Worm (Caenorhabditis elegans) whole organism, L2 larva: ENCODE data around the gene F10E7.5.
"Not testable (repeated sequence)": the region's sequence is repeated elsewhere in the genome, so short reads cannot be mapped to it uniquely, and the experiment has no call there.

ENCODE experiments used
- C34F6.9 ChIP-seq: fragments of 150-350 bp; optimal IDR thresholded peaks from 2 replicates; lab custom pipeline; 2014; ENCODE audit warnings: missing biosample characterization, missing genetic modification characterization
- R02D3.7 ChIP-seq: fragments of 150-350 bp; optimal IDR thresholded peaks from 2 replicates; lab custom pipeline; 2014; ENCODE audit warnings: missing biosample characterization, missing genetic modification characterization
- Y55F3AM.14 ChIP-seq: fragments of 200-800 bp; sonication (Bioruptor generic); optimal IDR thresholded peaks from 2 replicates; lab custom pipeline; 2018; ENCODE audit warnings: mild to moderate bottlenecking, missing genetic modification characterization, missing compliant biosample characterization
- alr-1 ChIP-seq: fragments of 150-350 bp; optimal IDR thresholded peaks from 2 replicates; lab custom pipeline; 2014; ENCODE audit warnings: missing biosample characterization, missing genetic modification characterization
- ama-1 ChIP-seq: fragments of 150-350 bp; optimal IDR thresholded peaks from 2 replicates; lab custom pipeline; 2018; ENCODE audit warnings: inconsistent platforms
- blmp-1 ChIP-seq: sonication (generic microtip); optimal IDR thresholded peaks from 2 replicates; lab custom pipeline; 2017; ENCODE audit warnings: missing genetic modification characterization, mild to moderate bottlenecking, missing compliant biosample characterization, antibody characterized with exemption, moderate library complexity; ENCODE audit not compliant: insufficient read depth
- ceh-16 ChIP-seq: fragments of 150-350 bp; optimal IDR thresholded peaks from 2 replicates; lab custom pipeline; 2014; ENCODE audit warnings: missing biosample characterization, missing genetic modification characterization
- ceh-82 ChIP-seq: fragments of 150-350 bp; optimal IDR thresholded peaks from 2 replicates; lab custom pipeline; 2014; ENCODE audit warnings: missing biosample characterization, missing genetic modification characterization
- crh-2 ChIP-seq: sonication (generic microtip); optimal IDR thresholded peaks from 2 replicates; lab custom pipeline; 2017; ENCODE audit warnings: missing biosample characterization, missing genetic modification characterization
- dmd-4 ChIP-seq: sonication (generic microtip); optimal IDR thresholded peaks from 2 replicates; lab custom pipeline; 2017; ENCODE audit warnings: missing biosample characterization, missing genetic modification characterization
- egl-27 ChIP-seq: sonication (generic microtip); optimal IDR thresholded peaks from 3 replicates; lab custom pipeline; 2017; ENCODE audit warnings: missing biosample characterization, missing genetic modification reagents, missing genetic modification characterization
- elt-1 ChIP-seq: fragments of 150-350 bp; optimal IDR thresholded peaks from 2 replicates; lab custom pipeline; 2014; ENCODE audit warnings: missing biosample characterization, missing genetic modification characterization
- elt-3 ChIP-seq: sonication (generic microtip); optimal IDR thresholded peaks from 2 replicates; lab custom pipeline; 2017; ENCODE audit warnings: missing biosample characterization, missing genetic modification characterization
- fos-1 ChIP-seq: fragments of 150-350 bp; optimal IDR thresholded peaks from 2 replicates; lab custom pipeline; 2014; ENCODE audit warnings: missing biosample characterization, missing genetic modification characterization
- gmeb-1 ChIP-seq: fragments of 150-350 bp; optimal IDR thresholded peaks from 2 replicates; lab custom pipeline; 2014; ENCODE audit warnings: missing biosample characterization, missing genetic modification characterization
- lin-11 ChIP-seq: fragments of 150-350 bp; sonication (generic microtip); optimal IDR thresholded peaks from 2 replicates; lab custom pipeline; 2014; ENCODE audit warnings: missing biosample characterization, missing genetic modification characterization, inconsistent platforms, mixed read lengths
- lin-13 ChIP-seq: fragments of 150-350 bp; optimal IDR thresholded peaks from 2 replicates; lab custom pipeline; 2014; ENCODE audit warnings: missing biosample characterization, missing genetic modification reagents, missing genetic modification characterization
- lin-39 ChIP-seq: fragments of 150-350 bp; optimal IDR thresholded peaks from 2 replicates; lab custom pipeline; 2014; ENCODE audit warnings: missing biosample characterization, missing genetic modification reagents, missing genetic modification characterization
- lsy-2 ChIP-seq, 2 experiments: fragments of 150-350 bp in 1 of 2; sonication (generic microtip) in 1 of 2; optimal IDR thresholded peaks; 2 replicates each; lab custom pipeline; 2014 to 2017; ENCODE audit warnings: missing biosample characterization in 2 of 2, missing genetic modification characterization in 2 of 2
- mab-5 ChIP-seq: fragments of 150-350 bp; optimal IDR thresholded peaks from 2 replicates; lab custom pipeline; 2014; ENCODE audit warnings: missing biosample characterization, missing genetic modification characterization
- mdl-1 ChIP-seq, 2 experiments: fragments of 150-350 bp in 1 of 2; sonication (generic microtip) in 1 of 2; optimal IDR thresholded peaks; 2 replicates each; lab custom pipeline; 2017; ENCODE audit warnings: missing biosample characterization in 2 of 2, missing genetic modification characterization in 2 of 2
- nhr-10 ChIP-seq: sonication (generic microtip); optimal IDR thresholded peaks from 2 replicates; lab custom pipeline; 2017; ENCODE audit warnings: missing biosample characterization, missing genetic modification characterization
- nhr-11 ChIP-seq: fragments of 150-350 bp; optimal IDR thresholded peaks from 2 replicates; lab custom pipeline; 2014; ENCODE audit warnings: missing biosample characterization, missing genetic modification characterization
- nhr-12 ChIP-seq: fragments of 150-350 bp; optimal IDR thresholded peaks from 2 replicates; lab custom pipeline; 2014; ENCODE audit warnings: missing biosample characterization, missing genetic modification characterization
- nhr-129 ChIP-seq: fragments of 150-350 bp; optimal IDR thresholded peaks from 2 replicates; lab custom pipeline; 2014; ENCODE audit warnings: missing biosample characterization, missing genetic modification characterization
- nhr-21 ChIP-seq: fragments of 150-350 bp; optimal IDR thresholded peaks from 2 replicates; lab custom pipeline; 2014; ENCODE audit warnings: missing biosample characterization, missing genetic modification characterization
- nhr-237 ChIP-seq: fragments of 150-350 bp; optimal IDR thresholded peaks from 2 replicates; lab custom pipeline; 2014; ENCODE audit warnings: missing biosample characterization, missing genetic modification characterization
- nhr-25 ChIP-seq: fragments of 150-350 bp; sonication (generic microtip); optimal IDR thresholded peaks from 3 replicates; lab custom pipeline; 2014; ENCODE audit warnings: missing biosample characterization, missing genetic modification characterization
- nhr-6 ChIP-seq: fragments of 150-350 bp; optimal IDR thresholded peaks from 2 replicates; lab custom pipeline; 2014; ENCODE audit warnings: missing biosample characterization, missing genetic modification characterization
- nhr-77 ChIP-seq: fragments of 150-350 bp; optimal IDR thresholded peaks from 2 replicates; lab custom pipeline; 2014; ENCODE audit warnings: missing biosample characterization, missing genetic modification characterization
- peb-1 ChIP-seq: fragments of 150-350 bp; optimal IDR thresholded peaks from 2 replicates; lab custom pipeline; 2014; ENCODE audit warnings: missing biosample characterization, missing genetic modification characterization
- sem-4 ChIP-seq: fragments of 150-350 bp; optimal IDR thresholded peaks from 2 replicates; lab custom pipeline; 2014; ENCODE audit warnings: missing biosample characterization, missing genetic modification reagents, missing genetic modification characterization
- skn-1 ChIP-seq: sonication (generic microtip); optimal IDR thresholded peaks from 2 replicates; lab custom pipeline; 2017; ENCODE audit warnings: missing biosample characterization, missing genetic modification characterization
- sma-9 ChIP-seq, 2 experiments: fragments of 150-350 bp in 1 of 2; sonication (generic microtip) in 1 of 2; optimal IDR thresholded peaks; 2 replicates each; lab custom pipeline; 2014 to 2016; ENCODE audit warnings: missing genetic modification characterization in 2 of 2, mild to moderate bottlenecking in 1 of 2, missing biosample characterization in 1 of 2, missing compliant biosample characterization in 1 of 2, missing genetic modification reagents in 1 of 2, moderate library complexity in 1 of 2
- snpc-4 ChIP-seq: fragments of 150-350 bp; optimal IDR thresholded peaks from 2 replicates; lab custom pipeline; 2014; ENCODE audit warnings: missing biosample characterization, missing genetic modification characterization
- unc-39 ChIP-seq: fragments of 150-350 bp; optimal IDR thresholded peaks from 2 replicates; lab custom pipeline; 2014; ENCODE audit warnings: missing biosample characterization, missing genetic modification characterization
- unc-55 ChIP-seq: fragments of 150-350 bp; sonication (generic microtip); optimal IDR thresholded peaks from 3 replicates; lab custom pipeline; 2014; ENCODE audit warnings: missing biosample characterization, missing genetic modification reagents, missing genetic modification characterization
- unc-62 ChIP-seq: fragments of 150-350 bp; optimal IDR thresholded peaks from 2 replicates; lab custom pipeline; 2014; ENCODE audit warnings: missing biosample characterization, missing genetic modification reagents, missing genetic modification characterization
- ztf-1 ChIP-seq: fragments of 200-800 bp; sonication (Bioruptor generic); conservative IDR thresholded peaks from 2 replicates; pipeline ENCODE4 v1.3.6; 2022; ENCODE audit warnings: missing genetic modification characterization, missing compliant biosample characterization
- ztf-11 ChIP-seq: sonication (generic microtip); optimal IDR thresholded peaks from 2 replicates; lab custom pipeline; 2017; ENCODE audit warnings: missing biosample characterization, missing genetic modification characterization
- ztf-4 ChIP-seq: fragments of 150-350 bp; optimal IDR thresholded peaks from 2 replicates; lab custom pipeline; 2014; ENCODE audit warnings: missing biosample characterization, missing genetic modification characterization

Gene F10E7.5

DNA sequence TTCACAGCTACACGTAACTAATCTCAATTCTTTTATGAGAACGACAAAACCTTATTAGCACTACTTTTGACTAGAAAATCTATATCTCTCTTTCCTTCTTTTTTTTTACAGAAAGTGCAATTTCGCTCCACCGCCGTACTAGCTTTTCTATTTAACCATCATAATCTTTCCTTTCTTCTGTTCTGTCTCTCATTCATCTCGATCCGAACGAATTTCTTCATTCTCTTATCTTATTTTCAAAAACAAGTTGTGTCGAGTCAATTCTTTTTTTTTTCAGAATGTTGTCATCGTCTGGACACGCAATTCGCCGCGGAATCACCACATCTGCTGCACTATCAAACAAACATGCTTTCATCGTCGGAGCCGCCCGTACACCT lies 38.3 kb upstream of the F10E7.5 start, which contains the start of gene kat-1:
Gene kat-1, plus strand, starts transcription at position 278 of the 377 bp plus-strand sequence.
- TF ChIP-seq peb-1 (tag; lab: Kevin White, UChicago): no peak
- TF ChIP-seq egl-27 (tag; lab: Kevin White, UChicago): no peak
- TF ChIP-seq ama-1: no peak
- no peak for TF ChIP-seq nhr-129 (tag; lab: Kevin White, UChicago)
- TF ChIP-seq fos-1 (tag; lab: Kevin White, UChicago): no peak
- TF ChIP-seq skn-1: no peak
- TF ChIP-seq mab-5 (tag; lab: Kevin White, UChicago): no peak
- TF ChIP-seq dmd-4: no peak
- TF ChIP-seq elt-1 (tag; lab: Kevin White, UChicago): no peak
- no peak for TF ChIP-seq snpc-4
- no peak for TF ChIP-seq unc-62 (GFP tag; lab: Kevin White, UChicago)
- TF ChIP-seq elt-3 (tag; lab: Kevin White, UChicago): no peak
- no peak for TF ChIP-seq lin-11 (tag; lab: Kevin White, UChicago)
- no peak for TF ChIP-seq ztf-1 (GFP tag; lab: Robert Waterston, UW)
- TF ChIP-seq, all 48 proteins: peak for 0

DNA sequence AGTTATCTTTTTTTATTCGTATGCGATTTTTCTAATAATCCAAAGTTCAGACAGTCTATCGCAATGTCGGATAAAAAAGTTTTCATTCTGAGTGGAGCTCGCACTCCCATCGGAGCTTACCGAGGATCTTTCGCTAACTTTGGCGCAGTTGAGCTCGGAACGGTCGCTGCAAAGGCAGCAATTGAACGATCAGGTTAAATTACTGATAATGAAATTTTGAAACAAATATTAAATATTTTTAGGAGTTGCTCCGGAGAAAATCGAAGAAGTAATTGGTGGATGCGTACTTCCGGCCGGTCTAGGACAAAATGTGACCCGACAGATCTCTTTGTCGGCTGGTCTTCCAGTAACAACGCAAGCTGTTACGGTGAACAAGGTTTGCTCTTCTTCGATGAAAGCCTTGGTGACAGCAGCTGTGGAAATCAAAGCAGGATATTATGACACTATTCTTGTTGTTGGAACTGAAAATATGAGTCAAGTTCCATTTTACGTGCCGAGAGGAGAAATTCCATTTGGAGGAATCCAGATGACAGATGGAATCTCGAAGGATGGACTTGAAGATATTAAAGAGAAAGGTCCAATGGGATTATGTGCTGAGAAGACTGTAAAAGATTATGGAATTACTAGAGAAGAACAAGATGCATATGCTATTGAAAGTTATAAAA lies 36.1 kb upstream of the F10E7.5 start, which contains the start of gene T02G5.7:
Gene T02G5.7, plus strand, starts transcription at position 51 of the 665 bp plus-strand sequence.
- no peak for TF ChIP-seq ama-1
- no peak for TF ChIP-seq R02D3.7 (tag; lab: Kevin White, UChicago)
- no peak for TF ChIP-seq egl-27 (tag; lab: Kevin White, UChicago)
- no peak for TF ChIP-seq ceh-82
- no peak for TF ChIP-seq nhr-237 (tag; lab: Kevin White, UChicago)
- peak in 1 of 2 experiments; percentile 8 for TF ChIP-seq lsy-2 (tag; optimal IDR thresholded peaks at IDR 0.05; lab: Kevin White, UChicago)

DNA sequence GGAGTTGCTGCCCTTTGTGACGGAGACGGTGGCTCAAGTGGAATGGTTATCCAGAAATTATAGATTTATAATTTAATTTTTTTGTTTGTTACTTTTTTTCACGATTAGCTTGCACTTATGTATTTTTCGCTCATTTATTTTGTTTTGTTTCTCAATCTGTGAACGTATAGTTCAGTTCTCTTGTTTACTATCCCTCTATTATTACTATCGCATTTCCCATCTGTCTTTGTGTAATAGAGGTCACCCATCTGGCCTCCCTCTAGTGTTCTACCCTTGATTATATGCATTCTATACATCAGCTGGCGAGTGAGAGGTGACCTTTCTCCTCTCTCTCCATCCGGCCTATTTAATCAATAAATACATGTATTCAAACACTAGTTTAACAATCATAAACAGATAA lies 27.8 kb upstream of the F10E7.5 start, which contains the start of the genes T02G5.14 and T02G5.15:
Gene T02G5.14, plus strand, starts transcription at position 301 of the 400 bp plus-strand sequence.
Gene T02G5.15, plus strand, starts transcription at position 301 of the 400 bp plus-strand sequence.
- not testable (repeated sequence) for TF ChIP-seq blmp-1 (tag; lab: Kevin White, UChicago); snpc-4; fos-1 (tag; lab: Kevin White, UChicago)
- TF ChIP-seq, all 48 proteins: peak for 0; not testable (repeated sequence) for 48

DNA sequence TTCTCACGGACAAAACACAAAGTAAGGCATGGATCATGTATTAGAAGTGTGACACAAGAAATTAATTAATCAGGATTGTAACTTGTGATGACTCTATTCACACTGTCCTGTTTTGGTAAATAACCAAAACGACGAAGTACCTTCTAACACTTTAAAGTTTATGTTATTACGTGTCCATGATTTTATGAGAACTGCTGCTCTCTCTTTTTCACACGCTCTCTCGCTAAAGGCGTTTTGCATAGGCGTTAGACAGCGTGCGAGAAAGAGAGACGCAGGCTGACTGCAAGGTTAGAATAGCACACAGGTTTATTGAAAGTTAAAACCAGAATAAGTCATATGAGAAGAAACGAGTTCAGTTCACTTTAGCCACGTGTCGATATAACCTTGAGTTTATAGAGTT lies 21.7 kb upstream of the F10E7.5 start:
- TF ChIP-seq R02D3.7 (tag; lab: Kevin White, UChicago): no peak
- TF ChIP-seq unc-62 (GFP tag; lab: Kevin White, UChicago): no peak
- no peak for TF ChIP-seq lin-13
- TF ChIP-seq nhr-21 (tag; lab: Kevin White, UChicago): no peak
- no peak for TF ChIP-seq dmd-4
- no peak for TF ChIP-seq ztf-11 (tag; lab: Kevin White, UChicago)
- TF ChIP-seq fos-1 (tag; lab: Kevin White, UChicago): no peak
- TF ChIP-seq mdl-1 (tag; optimal IDR thresholded peaks at IDR 0.05; lab: Kevin White, UChicago): no peak
- peak; percentile 26 for TF ChIP-seq sma-9 (GFP tag; optimal IDR thresholded peaks at IDR 0.05; lab: Kevin White, UChicago)
- TF ChIP-seq sma-9 (tag; optimal IDR thresholded peaks at IDR 0.05; lab: Kevin White, UChicago): no peak
- no peak for TF ChIP-seq peb-1 (tag; lab: Kevin White, UChicago)
- TF ChIP-seq nhr-10: no peak
- no peak for TF ChIP-seq alr-1 (tag; lab: Kevin White, UChicago)
- TF ChIP-seq nhr-77 (tag; lab: Kevin White, UChicago): no peak
- peak; percentile 47 for TF ChIP-seq nhr-25
- no peak for TF ChIP-seq lin-39
- TF ChIP-seq skn-1: no peak
- peak in 1 of 2 experiments; percentile 1 for TF ChIP-seq lsy-2 (tag; optimal IDR thresholded peaks at IDR 0.05; lab: Kevin White, UChicago)
- TF ChIP-seq mab-5 (tag; lab: Kevin White, UChicago): no peak
- TF ChIP-seq elt-1 (tag; lab: Kevin White, UChicago): no peak
- TF ChIP-seq sem-4 (tag; lab: Kevin White, UChicago): no peak
- no peak for TF ChIP-seq gmeb-1 (tag; lab: Kevin White, UChicago)
- TF ChIP-seq Y55F3AM.14: no peak
- no peak for TF ChIP-seq nhr-11 (tag; lab: Kevin White, UChicago)
- TF ChIP-seq elt-3 (tag; lab: Kevin White, UChicago): no peak
- no peak for TF ChIP-seq snpc-4
- TF ChIP-seq ztf-1 (GFP tag; lab: Robert Waterston, UW): no peak
- TF ChIP-seq ztf-4 (tag; lab: Kevin White, UChicago): no peak
- TF ChIP-seq crh-2 (tag; lab: Kevin White, UChicago): peak; percentile 26
- no peak for TF ChIP-seq unc-39 (tag; lab: Kevin White, UChicago)
- TF ChIP-seq nhr-129 (tag; lab: Kevin White, UChicago): peak; percentile 73
- TF ChIP-seq lin-11 (tag; lab: Kevin White, UChicago): no peak
- peak; percentile 23 for TF ChIP-seq C34F6.9 (tag; lab: Kevin White, UChicago)
- TF ChIP-seq ama-1: no peak
- TF ChIP-seq ceh-16 (tag; lab: Kevin White, UChicago): peak; percentile 4
- TF ChIP-seq nhr-6 (tag; lab: Kevin White, UChicago): no peak
- no peak for TF ChIP-seq nhr-12 (tag; lab: Kevin White, UChicago)
- TF ChIP-seq unc-55: no peak
- TF ChIP-seq nhr-237 (tag; lab: Kevin White, UChicago): no peak
